Worm (Caenorhabditis elegans) whole organism, L1 larva: Measurements from ENCODE around the gene mdl-1.
A peak's percentile ranks its signal among the peaks of the same experiment; 100 is the strongest.

Experiments
- C04F5.9 ChIP-seq: sonication (generic microtip); optimal IDR thresholded peaks from 2 replicates; lab custom pipeline; 2016; ENCODE audit warnings: missing genetic modification characterization, missing compliant biosample characterization
- C16A3.4 ChIP-seq: fragments of 150-350 bp; optimal IDR thresholded peaks from 2 replicates; lab custom pipeline; 2014; ENCODE audit warnings: missing biosample characterization, missing genetic modification characterization
- blmp-1 ChIP-seq: fragments of 150-350 bp; optimal IDR thresholded peaks from 2 replicates; lab custom pipeline; 2014; ENCODE audit warnings: missing biosample characterization, missing genetic modification characterization
- ceh-63 ChIP-seq: fragments of 200-800 bp; sonication (Bioruptor generic); optimal IDR thresholded peaks from 2 replicates; lab custom pipeline; 2018; ENCODE audit warnings: mild to moderate bottlenecking, missing genetic modification characterization, missing compliant biosample characterization
- ceh-82 ChIP-seq, 3 experiments: fragments of 150-350 bp in 1 of 3; sonication (generic microtip) in 2 of 3; optimal IDR thresholded peaks; 2 replicates each; lab custom pipeline; 2014 to 2017; ENCODE audit warnings: missing biosample characterization in 3 of 3, missing genetic modification characterization in 3 of 3
- ceh-88 ChIP-seq: fragments of 200-800 bp; sonication (Bioruptor generic); IDR thresholded peaks from 2 replicates; pipeline ENCODE4 v1.3.6; 2022; ENCODE audit warnings: missing genetic modification characterization, missing compliant biosample characterization
- ceh-90 ChIP-seq: sonication (generic microtip); optimal IDR thresholded peaks from 2 replicates; lab custom pipeline; 2016; ENCODE audit warnings: missing genetic modification characterization, missing compliant biosample characterization
- dsc-1 ChIP-seq: sonication (generic microtip); optimal IDR thresholded peaks from 2 replicates; lab custom pipeline; 2016; ENCODE audit warnings: mild to moderate bottlenecking, missing genetic modification characterization, missing compliant biosample characterization
- efl-1 ChIP-seq, 4 experiments: fragments of 150-350 bp; optimal IDR thresholded peaks in 3 of 4; peaks in 1 of 4; 1 replicate in 1 of 4; 2 replicates in 3 of 4; lab custom pipeline; 2014; ENCODE audit warnings: missing biosample characterization in 2 of 4, missing genetic modification characterization in 2 of 4, missing genetic modification reagents in 2 of 4
- egl-13 ChIP-seq: sonication (generic microtip); optimal IDR thresholded peaks from 2 replicates; lab custom pipeline; 2016; ENCODE audit warnings: missing genotype, missing genetic modification reagents, missing genetic modification characterization, missing compliant biosample characterization
- egl-27 ChIP-seq, 2 experiments: fragments of 150-350 bp in 1 of 2; sonication (generic microtip); optimal IDR thresholded peaks; 3 replicates each; lab custom pipeline; 2017 to 2018; ENCODE audit warnings: missing biosample characterization in 2 of 2, missing genetic modification characterization in 2 of 2, missing genetic modification reagents in 2 of 2
- elt-2 ChIP-seq: sonication (generic microtip); optimal IDR thresholded peaks from 2 replicates; lab custom pipeline; 2016; ENCODE audit warnings: missing genetic modification characterization, mild to moderate bottlenecking, inconsistent platforms, missing compliant biosample characterization, missing genetic modification reagents
- elt-3 ChIP-seq, 6 experiments: fragments of 150-350 bp in 1 of 6; sonication (generic microtip); optimal IDR thresholded peaks; 2 replicates each; lab custom pipeline; 2017 to 2018; ENCODE audit warnings: missing biosample characterization in 6 of 6, missing genetic modification characterization in 6 of 6, inconsistent platforms in 1 of 6
- fkh-10 ChIP-seq: sonication (generic microtip); optimal IDR thresholded peaks from 2 replicates; lab custom pipeline; 2017; ENCODE audit warnings: missing biosample characterization, missing genetic modification reagents, missing genetic modification characterization
- fkh-8 ChIP-seq: sonication (generic microtip); optimal IDR thresholded peaks from 2 replicates; lab custom pipeline; 2016; ENCODE audit warnings: mild to moderate bottlenecking, missing genetic modification characterization, missing compliant biosample characterization
- fos-1 ChIP-seq: fragments of 150-350 bp; optimal IDR thresholded peaks from 2 replicates; lab custom pipeline; 2014; ENCODE audit warnings: missing biosample characterization, missing genetic modification characterization
- hlh-17 ChIP-seq: fragments of 200-800 bp; sonication (Bioruptor generic); optimal IDR thresholded peaks from 2 replicates; lab custom pipeline; 2018; ENCODE audit warnings: missing genetic modification characterization, mild to moderate bottlenecking, missing compliant biosample characterization, moderate library complexity, borderline replicate concordance
- lin-13 ChIP-seq: fragments of 150-350 bp; optimal IDR thresholded peaks from 2 replicates; lab custom pipeline; 2014; ENCODE audit warnings: missing biosample characterization, missing genetic modification reagents, missing genetic modification characterization
- lin-14 ChIP-seq: fragments of 200-800 bp; sonication (Bioruptor generic); optimal IDR thresholded peaks from 2 replicates; lab custom pipeline; 2018; ENCODE audit warnings: mild to moderate bottlenecking, missing genetic modification characterization, moderate library complexity, missing compliant biosample characterization
- lin-15B ChIP-seq: fragments of 150-350 bp; sonication (generic microtip); optimal IDR thresholded peaks from 3 replicates; lab custom pipeline; 2014; ENCODE audit warnings: missing biosample characterization, missing genetic modification characterization
- lir-3 ChIP-seq: sonication (generic microtip); optimal IDR thresholded peaks from 2 replicates; lab custom pipeline; 2016; ENCODE audit warnings: mild to moderate bottlenecking, missing genetic modification characterization, moderate library complexity, missing compliant biosample characterization; ENCODE audit not compliant: poor library complexity
- mab-9 ChIP-seq: fragments of 200-800 bp; sonication (Bioruptor generic); IDR thresholded peaks from 2 replicates; pipeline ENCODE4 v1.3.6; 2022; ENCODE audit warnings: missing genetic modification reagents, missing genetic modification characterization, missing compliant biosample characterization
- mdl-1 ChIP-seq, 2 experiments: fragments of 150-350 bp; optimal IDR thresholded peaks; 2 replicates each; lab custom pipeline; 2014 to 2017; ENCODE audit warnings: missing biosample characterization in 2 of 2, missing genetic modification characterization in 2 of 2, inconsistent platforms in 1 of 2
- mep-1 ChIP-seq: fragments of 150-350 bp; optimal IDR thresholded peaks from 2 replicates; lab custom pipeline; 2014; ENCODE audit warnings: missing biosample characterization, missing genetic modification characterization
- nhr-12 ChIP-seq: sonication (generic microtip); optimal IDR thresholded peaks from 2 replicates; lab custom pipeline; 2017; ENCODE audit warnings: missing biosample characterization, missing genetic modification characterization
- nhr-19 ChIP-seq: fragments of 200-800 bp; sonication (Bioruptor generic); conservative IDR thresholded peaks from 2 replicates; pipeline ENCODE4 v1.3.6; 2022; ENCODE audit warnings: missing genetic modification characterization, missing compliant biosample characterization
- nhr-20 ChIP-seq: sonication (generic microtip); optimal IDR thresholded peaks from 2 replicates; lab custom pipeline; 2016; ENCODE audit warnings: mild to moderate bottlenecking, missing genetic modification characterization, missing compliant biosample characterization
- nhr-237 ChIP-seq: fragments of 150-350 bp; optimal IDR thresholded peaks from 2 replicates; lab custom pipeline; 2014; ENCODE audit warnings: missing biosample characterization, missing genetic modification characterization
- nhr-71 ChIP-seq: sonication (generic microtip); optimal IDR thresholded peaks from 2 replicates; lab custom pipeline; 2016; ENCODE audit warnings: mild to moderate bottlenecking, missing genetic modification characterization, moderate library complexity, missing compliant biosample characterization
- nhr-84 ChIP-seq: sonication (generic microtip); optimal IDR thresholded peaks from 2 replicates; lab custom pipeline; 2017; ENCODE audit warnings: missing biosample characterization, missing genetic modification characterization
- nhr-85 ChIP-seq: sonication (generic microtip); peaks from one replicate; lab custom pipeline; 2016; ENCODE audit warnings: missing genetic modification characterization, inconsistent platforms, missing compliant biosample characterization
- pag-3 ChIP-seq: sonication (generic microtip); optimal IDR thresholded peaks from 2 replicates; lab custom pipeline; 2017; ENCODE audit warnings: missing genetic modification characterization, mild to moderate bottlenecking, missing compliant biosample characterization, antibody characterized with exemption, borderline replicate concordance; ENCODE audit not compliant: insufficient read depth
- rnt-1 ChIP-seq: sonication (generic microtip); optimal IDR thresholded peaks from 2 replicates; lab custom pipeline; 2016; ENCODE audit warnings: mild to moderate bottlenecking, missing genetic modification characterization, moderate library complexity, missing compliant biosample characterization
- skn-1 ChIP-seq: fragments of 150-350 bp; optimal IDR thresholded peaks from 2 replicates; lab custom pipeline; 2014; ENCODE audit warnings: missing biosample characterization, missing genetic modification characterization
- snu-23 ChIP-seq: sonication (generic microtip); optimal IDR thresholded peaks from 2 replicates; lab custom pipeline; 2016; ENCODE audit warnings: missing genetic modification characterization, missing compliant biosample characterization
- sox-4 ChIP-seq: sonication (generic microtip); optimal IDR thresholded peaks from 2 replicates; lab custom pipeline; 2016; ENCODE audit warnings: missing genetic modification characterization, missing compliant biosample characterization
- swsn-7 ChIP-seq: sonication (generic microtip); optimal IDR thresholded peaks from 2 replicates; lab custom pipeline; 2016; ENCODE audit warnings: missing genetic modification characterization, missing compliant biosample characterization
- tbx-2 ChIP-seq: sonication (generic microtip); optimal IDR thresholded peaks from 2 replicates; lab custom pipeline; 2016; ENCODE audit warnings: missing genetic modification characterization, missing compliant biosample characterization
- unc-130 ChIP-seq: fragments of 150-350 bp; optimal IDR thresholded peaks from 2 replicates; lab custom pipeline; 2017; ENCODE audit warnings: missing biosample characterization, missing genetic modification characterization, inconsistent platforms
- unc-86 ChIP-seq: sonication (generic microtip); optimal IDR thresholded peaks from 2 replicates; lab custom pipeline; 2016; ENCODE audit warnings: missing genetic modification characterization, missing compliant biosample characterization
- xbp-1 ChIP-seq: sonication (generic microtip); optimal IDR thresholded peaks from 2 replicates; lab custom pipeline; 2016; ENCODE audit warnings: missing genetic modification characterization, missing compliant biosample characterization
- zag-1 ChIP-seq: fragments of 150-350 bp; optimal IDR thresholded peaks from 2 replicates; lab custom pipeline; 2014; ENCODE audit warnings: missing biosample characterization, missing genetic modification characterization

mdl-1 gene

ce11 chrX:6744978-6745377 lies 2.8 kb downstream of the mdl-1 start:
- TF ChIP-seq fkh-8 (tag; lab: Kevin White, UChicago): peak; percentile 7
- no peak for TF ChIP-seq egl-27 (tag; optimal IDR thresholded peaks at IDR 0.05; lab: Kevin White, UChicago)
- peak in 1 of 3 experiments; percentile 27 for TF ChIP-seq ceh-82 (tag; optimal IDR thresholded peaks at IDR 0.05; lab: Kevin White, UChicago)
- no peak for TF ChIP-seq sox-4 (tag; lab: Kevin White, UChicago)
- no peak for TF ChIP-seq hlh-17
- no peak for TF ChIP-seq nhr-85 (tag; lab: Kevin White, UChicago)
- TF ChIP-seq mab-9 (GFP tag; lab: Robert Waterston, UW): 0 out of 2 replicates have a peak, but pooled peaks have one; percentile 41
- TF ChIP-seq rnt-1 (tag; lab: Kevin White, UChicago): peak; percentile 7
- no peak for TF ChIP-seq ceh-90
- peak; percentile 31 for TF ChIP-seq egl-13
- TF ChIP-seq fkh-10: peak; percentile 82
- peak; percentile 33 for TF ChIP-seq unc-86 (tag; lab: Kevin White, UChicago)
- no peak for TF ChIP-seq lin-15B (tag; lab: Kevin White, UChicago)
- peak; percentile 19 for TF ChIP-seq swsn-7 (tag; lab: Kevin White, UChicago)
- TF ChIP-seq lin-14: peak; percentile 85
- no peak for TF ChIP-seq C16A3.4 (tag; lab: Kevin White, UChicago)
- peak; percentile 20 for TF ChIP-seq mep-1 (tag; lab: Kevin White, UChicago)
- peak in 1 of 2 experiments; percentile 73 for TF ChIP-seq mdl-1 (tag; optimal IDR thresholded peaks at IDR 0.05; lab: Kevin White, UChicago)

ce11 chrX:6745515-6745914 lies 3.4 kb downstream of the mdl-1 start:
- TF ChIP-seq fos-1 (no peak), nhr-12 (tag; lab: Kevin White, UChicago) (no peak), rnt-1 (tag; lab: Kevin White, UChicago) (peak; percentile 69), elt-2 (tag; lab: Kevin White, UChicago) (no peak), tbx-2 (tag; lab: Kevin White, UChicago) (no peak), elt-3 (tag; optimal IDR thresholded peaks at IDR 0.05; lab: Kevin White, UChicago) (peak in 1 of 6 experiments; percentile 7), swsn-7 (tag; lab: Kevin White, UChicago) (no peak), pag-3 (no peak), unc-130 (tag; lab: Kevin White, UChicago) (peak; percentile 36), nhr-84 (tag; lab: Kevin White, UChicago) (no peak), ceh-90 (no peak), nhr-19 (GFP tag; lab: Robert Waterston, UW) (peak; percentile 60), nhr-71 (tag; lab: Kevin White, UChicago) (peak; percentile 69), lir-3 (tag; lab: Kevin White, UChicago) (no peak), skn-1 (tag; lab: Kevin White, UChicago) (no peak), nhr-20 (tag; lab: Kevin White, UChicago) (peak; percentile 46), blmp-1 (tag; lab: Kevin White, UChicago) (peak; percentile 32), snu-23 (GFP tag; lab: Kevin White, UChicago) (peak; percentile 38), unc-86 (tag; lab: Kevin White, UChicago) (no peak), dsc-1 (tag; lab: Kevin White, UChicago) (peak; percentile 75), nhr-237 (tag; lab: Kevin White, UChicago) (no peak), nhr-85 (tag; lab: Kevin White, UChicago) (no peak), ceh-63 (peak; percentile 15), C04F5.9 (tag; lab: Kevin White, UChicago) (no peak), xbp-1 (tag; lab: Kevin White, UChicago) (no peak), lin-14 (peak; percentile 68), fkh-8 (tag; lab: Kevin White, UChicago) (no peak), efl-1 (optimal IDR thresholded peaks at IDR 0.05; lab: Kevin White, UChicago) (no peak), efl-1 (GFP tag; optimal IDR thresholded peaks at IDR 0.05 in 1 of 2; lab: Kevin White, UChicago) (no peak), ceh-82 (tag; optimal IDR thresholded peaks at IDR 0.05; lab: Kevin White, UChicago) (peak in 1 of 3 experiments; percentile 3), zag-1 (no peak), mep-1 (tag; lab: Kevin White, UChicago) (peak; percentile 21), lin-13 (GFP tag; lab: Kevin White, UChicago) (no peak), egl-27 (tag; optimal IDR thresholded peaks at IDR 0.05; lab: Kevin White, UChicago) (peak in 1 of 2 experiments; percentile 33), ceh-88 (GFP tag; lab: Robert Waterston, UW) (no peak)
